Worm (Caenorhabditis elegans): ENCODE measurements around the gene best-7.
A peak's percentile ranks its signal among the peaks of the same experiment; 100 is the strongest.

The best-7 gene

DNA sequence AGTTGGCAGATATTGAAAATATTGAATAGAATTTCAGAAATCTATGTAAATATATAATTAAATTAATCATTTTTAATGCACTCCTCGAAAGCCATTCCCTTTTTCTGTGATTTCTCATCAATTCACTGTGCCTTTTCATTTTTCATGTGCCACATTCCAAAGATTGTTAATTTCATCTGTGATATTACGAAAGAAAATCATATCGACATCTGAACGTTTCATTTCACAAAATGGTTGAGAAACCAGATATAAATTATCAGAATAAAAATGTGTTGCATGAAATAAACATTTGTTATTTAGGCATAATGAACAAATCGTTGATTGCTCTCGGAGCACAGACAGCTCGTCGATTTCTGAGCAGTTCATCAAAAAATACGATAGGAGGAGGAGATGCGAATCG lies 46.1 kb downstream of the best-7 start, which contains the start of gene nuaf-3:
Gene nuaf-3, plus strand, starts transcription at position 301 of the 400 bp plus-strand sequence.
- no peak for TF ChIP-seq mep-1 (tag; optimal IDR thresholded peaks at IDR 0.05)
- TF ChIP-seq blmp-1 (tag; optimal IDR thresholded peaks at IDR 0.05) = no peak
- TF ChIP-seq ham-2 (GFP tag; optimal IDR thresholded peaks at IDR 0.05) = no peak
- TF ChIP-seq nhr-28 (tag; optimal IDR thresholded peaks at IDR 0.05) = no peak
- TF ChIP-seq snpc-4 (tag; optimal IDR thresholded peaks at IDR 0.05) = no peak
- TF ChIP-seq mab-5 (tag; optimal IDR thresholded peaks at IDR 0.05) = no peak
- TF ChIP-seq cnd-1 (tag; optimal IDR thresholded peaks at IDR 0.05) = no peak
- no peak for TF ChIP-seq hlh-1 (tag; optimal IDR thresholded peaks at IDR 0.05)
- TF ChIP-seq ceh-39 (tag; optimal IDR thresholded peaks at IDR 0.05) = no peak

DNA sequence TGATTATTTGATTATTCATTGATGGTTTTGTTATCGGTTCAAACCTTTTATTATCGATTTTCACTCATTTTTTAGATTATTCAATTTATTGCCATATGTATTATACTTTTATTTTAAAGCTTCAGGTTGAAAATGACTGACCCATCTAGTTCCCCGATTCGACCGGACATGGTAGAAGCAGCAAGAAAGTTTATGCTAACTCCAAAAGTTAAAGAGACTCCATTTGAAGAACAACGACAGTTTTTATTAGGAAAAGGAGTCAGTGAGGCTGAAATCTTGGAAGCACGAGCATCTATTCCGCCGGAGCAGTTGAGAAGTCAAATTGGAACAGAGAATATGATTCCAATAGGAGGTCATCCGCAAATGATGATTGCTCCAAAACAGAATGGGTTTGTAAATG lies 47.1 kb downstream of the best-7 start, which contains the start of gene prx-14:
Gene prx-14, plus strand, starts transcription at position 120 of the 400 bp plus-strand sequence.
- TF ChIP-seq ces-1 (GFP tag; optimal IDR thresholded peaks at IDR 0.05) = no peak

DNA sequence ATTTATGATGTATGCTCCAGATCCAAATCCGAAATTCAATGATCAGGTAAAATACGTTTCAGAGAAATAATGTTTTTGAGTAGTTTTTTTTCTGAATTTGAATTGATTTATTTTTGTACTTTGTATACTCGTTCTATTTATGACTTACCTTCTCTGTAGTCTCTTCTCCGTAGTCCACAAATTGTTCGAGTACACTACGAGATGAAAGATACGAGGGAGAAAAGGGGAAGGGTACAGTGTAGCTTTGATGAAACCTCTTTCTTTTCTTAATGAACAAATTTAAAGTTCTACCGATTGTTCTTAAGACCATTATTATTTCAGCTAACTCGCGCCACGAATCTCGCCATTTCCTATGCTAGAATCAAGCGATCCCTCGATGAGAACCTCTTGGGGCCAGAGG lies 50.0 kb downstream of the best-7 start:
- no peak for TF ChIP-seq sem-2 (GFP tag; optimal IDR thresholded peaks at IDR 0.05)
- no peak for TF ChIP-seq zip-8 (tag; optimal IDR thresholded peaks at IDR 0.05)

DNA sequence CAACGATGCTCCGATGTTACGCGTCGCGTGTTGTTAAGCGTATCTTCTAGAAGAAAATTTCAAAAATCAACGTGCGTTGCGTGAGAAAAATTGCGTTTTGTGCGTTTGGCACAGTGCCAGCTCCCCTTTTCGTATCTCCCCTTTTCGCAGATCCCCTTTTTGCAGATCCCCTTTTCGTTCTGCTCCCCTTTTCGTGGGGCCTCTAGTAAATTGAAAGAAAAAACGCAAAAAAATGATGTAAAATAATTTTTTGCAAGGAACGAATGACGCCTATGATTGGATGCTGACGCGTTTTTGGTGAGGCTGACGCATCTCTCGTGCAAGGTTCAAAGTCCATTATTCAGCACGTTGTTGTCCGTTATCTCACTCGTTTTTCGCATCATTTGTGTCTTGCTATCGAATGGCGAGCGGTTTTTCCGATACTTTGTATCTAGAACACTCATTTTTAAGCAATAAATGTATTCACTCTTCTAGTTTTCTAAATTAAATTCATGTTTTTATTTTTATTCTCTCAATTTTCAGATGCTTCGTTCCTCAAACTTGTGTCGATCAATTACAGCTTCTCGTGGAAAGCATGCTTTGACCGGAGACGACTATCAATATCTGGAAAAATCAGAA lies 50.9 kb downstream of the best-7 start, which contains the start of gene cpt-2:
Gene cpt-2, plus strand, starts transcription at position 523 of the 618 bp plus-strand sequence.
- TF ChIP-seq unc-62 (GFP tag; optimal IDR thresholded peaks at IDR 0.05) = peak; percentile 36
- peak; percentile 4 for TF ChIP-seq mep-1 (tag; optimal IDR thresholded peaks at IDR 0.05)
- TF ChIP-seq ces-1 (GFP tag; optimal IDR thresholded peaks at IDR 0.05) = peak; percentile 36
- peak; percentile 25 for TF ChIP-seq pha-4 (tag; optimal IDR thresholded peaks at IDR 0.05)
- peak; percentile 64 for TF ChIP-seq lin-13 (tag; optimal IDR thresholded peaks at IDR 0.05)
- TF ChIP-seq elt-3 (tag; optimal IDR thresholded peaks at IDR 0.05) = peak; percentile 28
- TF ChIP-seq nhr-237 (tag; optimal IDR thresholded peaks at IDR 0.05) = peak; percentile 17
- TF ChIP-seq lsy-2 (tag; optimal IDR thresholded peaks at IDR 0.05) = peak; percentile 17

DNA sequence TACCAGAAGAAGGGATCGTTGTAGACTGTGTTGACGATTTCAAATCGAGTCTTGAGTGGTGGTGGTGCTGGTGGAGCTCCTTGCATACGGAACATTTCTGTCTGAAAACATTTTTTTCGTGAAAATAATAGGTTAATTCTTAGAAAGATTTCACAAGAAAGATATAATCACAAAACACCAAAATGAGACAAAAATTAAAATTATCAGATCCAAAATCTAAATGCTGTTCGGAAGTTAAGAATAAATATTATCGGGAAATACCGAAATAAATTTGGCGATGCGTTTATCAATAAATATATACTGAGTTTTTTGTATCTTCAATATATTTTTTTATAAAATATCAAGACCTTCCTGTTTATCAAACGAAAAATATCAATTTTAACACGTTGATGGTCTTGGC lies 51.6 kb downstream of the best-7 start, which contains the start of gene C08F8.9:
Gene C08F8.9, minus strand, starts transcription at position 101 of the 400 bp plus-strand sequence.
- TF ChIP-seq mep-1 (tag; optimal IDR thresholded peaks at IDR 0.05) (no peak), hlh-1 (tag; optimal IDR thresholded peaks at IDR 0.05) (no peak), flh-1 (GFP tag; optimal IDR thresholded peaks at IDR 0.05) (no peak), lsy-2 (tag; optimal IDR thresholded peaks at IDR 0.05) (no peak), ceh-43 (GFP tag; optimal IDR thresholded peaks at IDR 0.05) (no peak)

DNA sequence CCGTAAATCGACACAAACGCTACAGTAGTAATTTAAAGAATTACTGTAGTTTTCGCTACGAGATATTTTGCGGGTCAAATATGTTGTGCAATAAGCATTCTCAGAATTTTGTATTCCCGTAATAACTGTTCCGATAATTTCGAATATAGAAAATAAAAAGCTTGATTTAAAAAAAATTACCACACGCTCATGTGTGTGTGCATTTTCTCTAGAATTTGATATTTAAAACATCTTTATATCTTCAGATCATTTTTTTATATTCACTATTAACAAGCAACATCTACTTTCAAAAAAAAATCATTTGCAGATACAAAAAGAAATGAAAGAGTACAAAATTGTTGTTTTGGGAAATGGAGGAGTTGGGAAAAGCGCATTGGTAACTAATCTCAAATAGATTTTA lies 53.1 kb downstream of the best-7 start, which contains the start of gene rap-3:
Gene rap-3, plus strand, starts transcription at position 301 of the 400 bp plus-strand sequence.
- no peak for TF ChIP-seq nhr-28 (tag; optimal IDR thresholded peaks at IDR 0.05)
- no peak for TF ChIP-seq tbx-8 (GFP tag; optimal IDR thresholded peaks at IDR 0.05)
- TF ChIP-seq cnd-1 (tag; optimal IDR thresholded peaks at IDR 0.05) = no peak
- TF ChIP-seq mls-2 (tag; optimal IDR thresholded peaks at IDR 0.05) = no peak
- TF ChIP-seq ham-2 (GFP tag; optimal IDR thresholded peaks at IDR 0.05) = no peak
- TF ChIP-seq blmp-1 (tag; optimal IDR thresholded peaks at IDR 0.05) = no peak
- no peak for TF ChIP-seq nhr-237 (tag; optimal IDR thresholded peaks at IDR 0.05)
- TF ChIP-seq unc-120 (tag; optimal IDR thresholded peaks at IDR 0.05; ENCODE audit: poor library complexity, severe bottlenecking) = no peak

Data from whole organism, mixed stage, embryonic.